Fruit fly (Drosophila melanogaster) Kc167 (cell line): ENCODE data around the gene CG14100.

Experiments used
- Sin3A ChIP-seq: fragments of >200 bp; optimal IDR thresholded peaks from 2 replicates; lab custom pipeline; 2018; ENCODE audit warnings: missing external identifiers
- h ChIP-seq: fragments of >200 bp; optimal IDR thresholded peaks from 3 replicates; lab custom pipeline; 2018; ENCODE audit warnings: missing external identifiers
- insv ChIP-seq: fragments of >200 bp; optimal IDR thresholded peaks from 3 replicates; lab custom pipeline; 2018; ENCODE audit warnings: missing external identifiers
- psq ChIP-seq: fragments of >200 bp; optimal IDR thresholded peaks from 2 replicates; lab custom pipeline; 2017; ENCODE audit warnings: missing external identifiers
- ttk ChIP-seq: sonication (Bioruptor generic); optimal IDR thresholded peaks from 2 replicates; lab custom pipeline; 2017; ENCODE audit warnings: missing external identifiers

DNA sequence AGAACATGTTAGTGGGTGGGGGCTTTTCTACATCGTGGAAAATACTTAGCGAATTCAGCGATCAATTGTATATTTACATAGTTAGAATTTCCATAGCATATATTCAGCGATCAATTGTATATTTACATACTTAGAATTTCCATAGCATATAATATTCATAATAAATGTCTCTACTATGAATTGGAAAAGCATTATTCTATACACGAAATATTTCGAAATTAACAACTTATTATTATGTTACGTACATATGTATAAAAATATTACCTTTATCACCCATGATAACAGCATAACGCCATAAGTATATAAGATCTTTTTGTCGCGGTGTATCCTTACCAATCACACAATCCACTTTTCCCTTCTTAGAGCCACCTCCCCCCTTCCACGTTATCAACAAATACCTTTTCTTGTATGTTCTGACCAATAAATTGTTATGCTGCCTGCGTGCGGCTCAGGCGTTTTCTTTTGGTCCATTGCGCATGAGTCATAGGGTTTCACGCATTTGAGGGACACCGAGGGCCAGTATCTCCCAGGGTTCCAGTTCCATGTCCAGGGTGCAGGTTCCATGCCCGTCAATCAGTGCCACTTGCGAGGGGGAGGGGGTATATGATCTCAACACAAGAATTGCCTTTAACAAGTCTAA is 46.6 kb upstream of the CG14100 start:
- TF ChIP-seq h (lab: Kevin White, UChicago) = no peak
- TF ChIP-seq psq = no peak
- no peak for TF ChIP-seq insv
- TF ChIP-seq ttk (lab: Kevin White, UChicago) = no peak
- TF ChIP-seq Sin3A = no peak
